Fruit fly (Drosophila melanogaster): ENCODE results near the gene CG31673.

The CG31673 gene

DNA sequence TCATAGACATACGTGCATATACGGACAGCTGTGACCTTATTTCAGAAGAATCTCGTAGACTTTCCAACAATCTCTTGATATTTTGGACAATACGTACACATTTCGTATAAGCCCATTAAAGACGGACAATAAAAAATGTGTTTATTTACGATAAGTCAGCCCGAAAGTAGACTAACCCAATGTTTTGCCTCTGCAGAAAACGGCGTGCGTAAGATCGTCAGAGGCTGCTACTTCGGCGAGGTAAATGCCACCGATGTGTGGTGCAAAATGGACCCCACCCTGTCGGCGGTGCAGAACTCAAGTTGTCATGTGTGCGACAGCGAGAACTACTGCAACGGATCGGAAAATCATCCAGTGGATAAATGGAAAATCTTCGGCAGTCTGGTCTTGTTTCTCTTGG is 39.5 kb downstream of the CG31673 start:
- TF ChIP-seq fkh (GFP tag; optimal IDR thresholded peaks at IDR 0.05): peak; percentile 6
- no peak for TF ChIP-seq acj6 (GFP tag; optimal IDR thresholded peaks at IDR 0.05)

DNA sequence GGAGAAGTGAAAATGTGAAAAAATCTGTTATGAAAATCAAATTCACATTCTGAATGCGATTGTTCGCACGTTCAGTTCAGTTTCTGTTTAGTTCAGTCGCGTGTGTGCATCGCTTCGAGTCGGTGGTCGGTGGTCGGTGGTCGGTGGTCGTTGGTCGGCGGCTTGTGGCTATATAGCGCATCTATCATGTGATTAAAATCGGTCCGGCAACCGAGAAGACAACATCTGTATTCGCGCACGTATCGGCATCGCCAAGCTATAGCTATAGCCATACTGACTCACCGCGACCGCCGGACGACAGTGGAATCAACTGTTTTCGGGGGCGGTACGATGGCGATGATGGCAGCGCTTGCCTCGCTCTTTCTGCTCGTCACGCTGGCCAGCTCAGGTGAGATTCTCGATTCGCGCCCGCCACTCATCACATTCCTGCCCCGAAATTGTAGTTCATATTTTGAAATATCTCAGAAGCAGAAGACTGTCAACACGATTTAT is 40.4 kb downstream of the CG31673 start, which contains the start of gene CG14401:
Gene CG14401, plus strand, starts transcription at position 51 of the 492 bp plus-strand sequence.
- TF ChIP-seq Hr4 (GFP tag; optimal IDR thresholded peaks at IDR 0.05) (no peak), svp (GFP tag) (peak; percentile 54), Eip78C (GFP tag) (peak; percentile 27)

DNA sequence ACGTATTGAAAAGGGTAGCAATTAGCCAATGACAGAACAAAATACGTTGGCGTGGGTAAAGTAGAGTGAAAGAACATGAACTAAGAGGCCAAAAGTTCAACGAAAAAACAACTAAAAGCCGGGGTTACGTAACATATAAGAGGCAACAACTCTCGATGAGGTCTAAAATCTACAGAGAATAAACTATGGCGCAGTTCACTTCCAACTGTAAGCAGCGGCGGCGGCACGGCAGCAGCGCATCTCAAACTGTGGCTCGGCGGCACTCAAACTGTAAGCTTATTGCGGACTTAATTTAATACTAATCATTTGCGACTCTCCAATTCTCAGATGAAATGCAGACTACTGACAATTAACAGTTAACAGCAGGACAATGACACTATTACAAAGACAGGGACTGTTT is 45.1 kb downstream of the CG31673 start:
- TF ChIP-seq CG32006 (GFP tag; optimal IDR thresholded peaks at IDR 0.05) (no peak), spab (GFP tag; optimal IDR thresholded peaks at IDR 0.05) (no peak), Sox14 (GFP tag; optimal IDR thresholded peaks at IDR 0.05) (no peak), Blimp-1 (GFP tag; optimal IDR thresholded peaks at IDR 0.05) (no peak), fd59A (GFP tag; optimal IDR thresholded peaks at IDR 0.05) (no peak), CG31627 (GFP tag; optimal IDR thresholded peaks at IDR 0.05) (no peak), CG15336 (GFP tag; IDR thresholded peaks at IDR 0.05) (no peak), CG11294 (GFP tag; IDR thresholded peaks at IDR 0.05) (no peak), CG3919 (GFP tag; optimal IDR thresholded peaks at IDR 0.05) (no peak)

- peak; percentile 6 for TF ChIP-seq CG6854 (GFP tag; optimal IDR thresholded peaks at IDR 0.05)
- TF ChIP-seq net (GFP tag; optimal IDR thresholded peaks at IDR 0.05): no peak
- peak; percentile 3 for TF ChIP-seq CG6808 (GFP tag; optimal IDR thresholded peaks at IDR 0.05)
- no peak for TF ChIP-seq fd59A (GFP tag; optimal IDR thresholded peaks at IDR 0.05)
- TF ChIP-seq ss (GFP tag; optimal IDR thresholded peaks at IDR 0.05): peak; percentile 9 to 41
- TF ChIP-seq CG6276 (GFP tag; optimal IDR thresholded peaks at IDR 0.05): peak; percentile 5
These were observed 48.6 kb downstream of the CG31673 start for dm6 chr2L:20878052-20878451.

DNA sequence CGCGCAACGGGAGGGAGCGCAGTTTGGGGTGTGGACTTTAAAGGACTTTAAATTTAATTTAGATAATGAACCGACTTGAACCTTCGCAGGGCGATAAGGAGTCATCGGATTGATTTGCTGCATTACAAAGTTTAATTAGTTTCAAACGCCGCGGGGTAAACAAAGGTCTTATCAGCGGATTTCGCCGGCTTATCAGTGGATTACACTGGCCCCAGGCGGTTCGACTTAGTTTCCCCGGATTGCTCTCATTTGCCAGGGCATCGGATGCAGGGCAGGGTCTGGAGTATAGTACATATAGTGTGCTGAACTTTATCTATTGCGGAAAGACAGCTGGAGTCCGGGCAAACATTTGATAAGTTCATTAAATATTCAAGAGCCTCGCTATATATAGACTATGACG is 49.1 kb downstream of the CG31673 start:
- no peak for TF ChIP-seq Smox (GFP tag; optimal IDR thresholded peaks at IDR 0.05)
- TF ChIP-seq svp (GFP tag): peak; percentile 80
- peak; percentile 43 for TF ChIP-seq Eip78C (GFP tag)
- no peak for TF ChIP-seq dsx (GFP tag; optimal IDR thresholded peaks at IDR 0.05; ENCODE audit: poor library complexity, severe bottlenecking)

DNA sequence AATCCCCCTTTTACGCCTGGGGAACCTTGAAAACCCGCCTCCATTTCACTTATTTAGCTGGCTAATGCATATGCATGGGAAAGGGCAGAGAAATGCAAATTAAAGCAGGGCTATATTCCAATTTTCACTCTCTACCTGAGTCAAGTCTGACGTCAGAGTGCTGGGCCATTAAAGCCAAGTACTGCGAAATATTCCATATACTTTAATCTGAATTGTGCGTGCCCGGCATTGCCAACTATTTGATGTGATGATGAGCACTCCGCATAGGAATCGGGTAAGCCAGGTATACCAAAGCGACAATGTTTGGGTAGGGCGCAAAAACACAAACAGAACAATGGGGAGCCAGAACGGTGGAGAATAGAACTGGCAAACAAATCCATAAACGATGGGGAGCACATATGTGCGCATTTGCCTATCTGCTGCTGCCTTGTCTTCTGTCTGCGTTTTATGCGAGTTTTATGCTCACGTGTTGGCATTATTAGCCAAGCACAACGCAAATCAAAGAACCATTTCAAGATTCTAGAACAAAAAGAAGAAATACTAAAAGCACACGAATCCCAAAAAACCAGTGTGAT is 50.2 kb downstream of the CG31673 start:
- TF ChIP-seq acj6 (GFP tag; optimal IDR thresholded peaks at IDR 0.05): no peak
- peak; percentile 0 for TF ChIP-seq CG6276 (GFP tag; optimal IDR thresholded peaks at IDR 0.05)
- no peak for TF ChIP-seq fkh (GFP tag; optimal IDR thresholded peaks at IDR 0.05)
- no peak for TF ChIP-seq CG8319 (GFP tag; optimal IDR thresholded peaks at IDR 0.05)
- TF ChIP-seq CG7368 (GFP tag; optimal IDR thresholded peaks at IDR 0.05): no peak
- TF ChIP-seq dsx (GFP tag; optimal IDR thresholded peaks at IDR 0.05; ENCODE audit: poor library complexity, severe bottlenecking): no peak
- peak; percentile 11 for TF ChIP-seq Eip78C (GFP tag)

DNA sequence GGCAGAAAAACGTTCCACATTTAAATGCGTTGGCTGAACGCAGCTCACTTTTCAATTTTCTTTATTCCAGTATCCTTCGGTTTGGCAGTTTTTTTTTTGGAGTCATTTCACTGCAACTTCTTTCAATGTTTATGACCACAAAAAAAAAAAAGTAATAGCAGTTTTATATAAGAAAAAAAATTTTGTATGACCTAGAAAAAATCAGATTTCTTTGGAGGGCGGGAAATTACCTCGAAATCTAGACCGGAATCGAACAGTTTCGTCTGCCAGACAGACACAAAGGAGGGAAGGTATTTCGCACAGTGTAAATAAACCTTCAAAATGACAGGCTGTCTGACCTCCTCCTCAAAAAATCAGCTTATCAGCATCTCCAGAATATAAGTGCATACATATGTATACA is 51.1 kb downstream of the CG31673 start:
- TF ChIP-seq CG3919 (GFP tag; optimal IDR thresholded peaks at IDR 0.05) (peak; percentile 14), svp (GFP tag) (peak; percentile 97), Met (GFP tag; optimal IDR thresholded peaks at IDR 0.05) (peak; percentile 57), pdm3 (GFP tag; optimal IDR thresholded peaks at IDR 0.05) (peak; percentile 42), dac (GFP tag; optimal IDR thresholded peaks at IDR 0.05) (no peak), Sox102F (GFP tag; optimal IDR thresholded peaks at IDR 0.05) (peak; percentile 59), esn (GFP tag; optimal IDR thresholded peaks at IDR 0.05) (peak; percentile 69), topi (GFP tag; optimal IDR thresholded peaks at IDR 0.05) (peak; percentile 43), CG34406 (GFP tag; optimal IDR thresholded peaks at IDR 0.05) (peak; percentile 25), lz (GFP tag; optimal IDR thresholded peaks at IDR 0.05) (peak; percentile 47), Gug (GFP tag; IDR thresholded peaks at IDR 0.05) (no peak), CG16779 (tag; optimal IDR thresholded peaks at IDR 0.05) (no peak), salr (GFP tag; optimal IDR thresholded peaks at IDR 0.05) (no peak), vri (GFP tag; optimal IDR thresholded peaks at IDR 0.05) (peak; percentile 27), CG10669 (GFP tag; optimal IDR thresholded peaks at IDR 0.05) (no peak), Sox15 (GFP tag; optimal IDR thresholded peaks at IDR 0.05) (peak; percentile 12), Sox14 (GFP tag; optimal IDR thresholded peaks at IDR 0.05) (peak; percentile 21), CG11902 (GFP tag; optimal IDR thresholded peaks at IDR 0.05) (no peak), CG7368 (GFP tag; optimal IDR thresholded peaks at IDR 0.05) (peak; percentile 5), Eip75B (GFP tag; optimal IDR thresholded peaks at IDR 0.05) (peak; percentile 28)
